Fruit fly (Drosophila melanogaster) whole organism, adult: ENCODE results near the gene CG13720.

Source experiments
- CG12768 ChIP-seq: fragments of 200-800 bp; sonication (Bioruptor generic); optimal IDR thresholded peaks from 2 replicates; lab custom pipeline; 2017; ENCODE audit warnings: missing biosample characterization, missing genetic modification characterization, mild to moderate bottlenecking, moderate library complexity, missing genetic modification reagents
- CG14711 ChIP-seq: fragments of 200-800 bp; sonication (Bioruptor generic); optimal IDR thresholded peaks from 2 replicates; lab custom pipeline; 2018; ENCODE audit warnings: missing biosample characterization, mild to moderate bottlenecking, missing genetic modification characterization, moderate library complexity
- CG5204 ChIP-seq: fragments of 200-800 bp; sonication (Bioruptor generic); optimal IDR thresholded peaks from 2 replicates; lab custom pipeline; 2016; ENCODE audit warnings: missing biosample characterization, missing genetic modification characterization
- Clk ChIP-seq: fragments of 200-800 bp; sonication (Bioruptor generic); optimal IDR thresholded peaks from 2 replicates; lab custom pipeline; 2017; ENCODE audit warnings: missing biosample characterization, missing genetic modification characterization
- Crg-1 ChIP-seq: fragments of 200-800 bp; sonication (Bioruptor generic); optimal IDR thresholded peaks from 2 replicates; lab custom pipeline; 2016; ENCODE audit warnings: missing biosample characterization, missing genetic modification characterization
- Hr96 ChIP-seq: fragments of 200-800 bp; sonication (Bioruptor generic); optimal IDR thresholded peaks from 2 replicates; lab custom pipeline; 2016; ENCODE audit warnings: missing biosample characterization, missing genetic modification characterization
- cic ChIP-seq: fragments of 200-800 bp; sonication (Bioruptor generic); optimal IDR thresholded peaks from 2 replicates; lab custom pipeline; 2017; ENCODE audit warnings: missing biosample characterization, mild to moderate bottlenecking, missing genetic modification characterization, moderate library complexity
- cnc ChIP-seq, 2 experiments: fragments of >200 bp; optimal IDR thresholded peaks; 2 replicates each; lab custom pipeline; 2017
- kay ChIP-seq: fragments of 200-800 bp; sonication (Bioruptor generic); peaks from one replicate; lab custom pipeline; 2016; ENCODE audit warnings: missing biosample characterization, missing genetic modification characterization, borderline replicate concordance
- pad ChIP-seq: fragments of 200-800 bp; sonication (Bioruptor generic); optimal IDR thresholded peaks from 3 replicates; lab custom pipeline; 2017; ENCODE audit warnings: missing biosample characterization, missing genetic modification characterization, mild to moderate bottlenecking, moderate library complexity, missing genetic modification reagents
- tj ChIP-seq: fragments of 200-800 bp; sonication (Bioruptor generic); optimal IDR thresholded peaks from 3 replicates; lab custom pipeline; 2017; ENCODE audit warnings: missing biosample characterization, mild to moderate bottlenecking, missing genetic modification characterization, moderate library complexity

dm6 chr3L:4532841-4533619 is 32.7 kb upstream of the CG13720 start, which contains the start of gene CG11353:
- TF ChIP-seq Crg-1 (GFP tag; lab: Kevin White, UChicago) (no peak), CG12768 (GFP tag; lab: Kevin White, UChicago) (no peak), cnc (optimal IDR thresholded peaks at IDR 0.05; lab: Kevin White, UChicago) (no peak), kay (GFP tag; lab: Kevin White, UChicago) (peak; percentile 44), tj (GFP tag; lab: Kevin White, UChicago) (peak; percentile 30), pad (GFP tag; lab: Kevin White, UChicago) (no peak), cic (GFP tag; lab: Kevin White, UChicago) (no peak), CG5204 (GFP tag; lab: Kevin White, UChicago) (no peak), Hr96 (GFP tag; lab: Kevin White, UChicago) (no peak), Clk (GFP tag; lab: Kevin White, UChicago) (no peak), CG14711 (no peak)
